Worm (Caenorhabditis elegans): Measurements from ENCODE around the gene C38H2.2.

DNA sequence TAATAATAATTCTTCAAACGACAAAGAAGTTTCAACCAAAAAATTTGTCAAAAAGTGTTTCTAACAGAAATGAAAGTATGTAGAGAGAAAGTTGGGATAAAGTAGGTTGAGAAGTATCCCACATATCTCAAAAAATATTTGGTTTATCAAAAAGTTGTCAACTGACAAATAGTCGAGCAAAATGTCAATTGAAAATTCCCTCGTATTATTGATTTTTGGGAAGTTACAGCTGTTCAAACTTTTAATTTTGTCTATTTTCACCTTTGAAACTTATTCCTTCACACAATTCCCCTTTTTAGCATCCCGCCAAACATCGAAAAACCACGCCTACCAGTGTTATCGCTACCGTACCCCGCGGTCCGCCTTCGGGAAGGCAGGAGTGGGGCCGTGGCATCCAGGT, 34.5 kb upstream of the C38H2.2 start, which contains the start of gene tbx-8:
- TF ChIP-seq R02D3.7 (tag; optimal IDR thresholded peaks at IDR 0.05) (no peak), lsy-12 (tag; optimal IDR thresholded peaks at IDR 0.05) (no peak), unc-62 (GFP tag; optimal IDR thresholded peaks at IDR 0.05) (no peak)

Measured in whole organism, L3 larva.